Fruit fly (Drosophila melanogaster): ENCODE measurements around the gene heca.

DNA sequence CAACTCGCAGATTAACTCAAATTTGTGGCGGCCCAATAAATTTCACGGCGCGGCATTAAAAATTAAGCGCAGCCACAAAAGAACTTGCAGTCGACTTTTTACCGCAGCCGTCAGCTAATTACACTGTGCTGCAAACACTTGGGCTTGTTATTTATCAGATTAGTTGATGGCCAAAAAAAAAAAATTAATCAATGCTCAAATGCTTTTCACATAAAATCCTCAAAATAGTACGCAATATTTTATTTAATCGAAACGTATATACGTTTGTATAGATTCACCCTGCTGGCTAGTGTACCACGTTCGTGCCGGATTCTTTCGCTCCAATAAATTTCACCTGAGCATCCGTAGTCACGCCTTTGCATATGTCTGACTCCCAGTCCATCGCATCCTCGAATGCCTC lies 136.1 kb downstream of the heca start:
- TF ChIP-seq pad (GFP tag; optimal IDR thresholded peaks at IDR 0.05): no peak
- no peak for TF ChIP-seq CG7101 (tag; optimal IDR thresholded peaks at IDR 0.05)
- TF ChIP-seq CG7045 (GFP tag; optimal IDR thresholded peaks at IDR 0.05): no peak
- no peak for TF ChIP-seq toe (GFP tag; optimal IDR thresholded peaks at IDR 0.05)
- TF ChIP-seq CG14711 (tag; optimal IDR thresholded peaks at IDR 0.05): no peak
- TF ChIP-seq Crg-1 (GFP tag; optimal IDR thresholded peaks at IDR 0.05): no peak
- no peak for TF ChIP-seq Clk (GFP tag; optimal IDR thresholded peaks at IDR 0.05)
